Fruit fly (Drosophila melanogaster) whole organism, prepupa: Measurements from ENCODE around the gene PIG-T.
A peak's percentile ranks its signal among the peaks of the same experiment; 100 is the strongest.

ENCODE experiments used
- CG10631 ChIP-seq: fragments of 200-800 bp; sonication (Bioruptor generic); optimal IDR thresholded peaks from 2 replicates; lab custom pipeline; 2016; ENCODE audit warnings: missing biosample characterization, missing genetic modification characterization
- CG10669 ChIP-seq: fragments of 200-800 bp; sonication (Bioruptor generic); optimal IDR thresholded peaks from 3 replicates; lab custom pipeline; 2018; ENCODE audit warnings: missing biosample characterization, mild to moderate bottlenecking, missing genetic modification characterization, moderate library complexity
- CG11762 ChIP-seq: fragments of 200-800 bp; sonication (Bioruptor generic); optimal IDR thresholded peaks from 3 replicates; lab custom pipeline; 2016; ENCODE audit warnings: missing biosample characterization, missing genetic modification characterization; ENCODE audit not compliant: insufficient read depth
- CG15336 ChIP-seq: fragments of 200-800 bp; sonication (Bioruptor generic); IDR thresholded peaks from 2 replicates; pipeline ENCODE4 v1.3.6; 2022; ENCODE audit warnings: missing biosample characterization, missing genetic modification characterization
- CG1621 ChIP-seq: fragments of 200-800 bp; sonication (Bioruptor generic); optimal IDR thresholded peaks from 3 replicates; lab custom pipeline; 2018; ENCODE audit warnings: missing biosample characterization, mild to moderate bottlenecking, missing genetic modification characterization
- CG16779 ChIP-seq: fragments of 200-800 bp; sonication (Bioruptor generic); optimal IDR thresholded peaks from 3 replicates; lab custom pipeline; 2017; ENCODE audit warnings: missing biosample characterization, mild to moderate bottlenecking, missing genetic modification characterization
- CG3032 ChIP-seq: fragments of 200-800 bp; optimal IDR thresholded peaks from 2 replicates; lab custom pipeline; 2019; ENCODE audit warnings: missing biosample characterization, mild to moderate bottlenecking, missing genetic modification characterization, moderate library complexity
- CG31627 ChIP-seq: fragments of 200-800 bp; sonication (Bioruptor generic); optimal IDR thresholded peaks from 3 replicates; lab custom pipeline; 2016; ENCODE audit warnings: missing biosample characterization, missing genetic modification characterization
- CG32006 ChIP-seq: fragments of 200-800 bp; sonication (Bioruptor generic); optimal IDR thresholded peaks from 3 replicates; lab custom pipeline; 2017; ENCODE audit warnings: missing biosample characterization, mild to moderate bottlenecking, missing genetic modification characterization
- CG4318 ChIP-seq: fragments of 200-800 bp; sonication (Bioruptor generic); optimal IDR thresholded peaks from 3 replicates; lab custom pipeline; 2017; ENCODE audit warnings: missing biosample characterization, mild to moderate bottlenecking, missing genetic modification characterization
- CG6163 ChIP-seq: fragments of 200-800 bp; sonication (Bioruptor generic); IDR thresholded peaks from 3 replicates; pipeline ENCODE4 v1.3.6; 2022; ENCODE audit warnings: missing biosample characterization, missing genetic modification characterization
- CG6792 ChIP-seq: fragments of 200-800 bp; sonication (Bioruptor generic); optimal IDR thresholded peaks from 3 replicates; lab custom pipeline; 2016; ENCODE audit warnings: missing biosample characterization, missing genetic modification characterization
- CG6808 ChIP-seq: fragments of 200-800 bp; sonication (Bioruptor generic); optimal IDR thresholded peaks from 3 replicates; lab custom pipeline; 2017; ENCODE audit warnings: missing biosample characterization, missing genetic modification characterization, mild to moderate bottlenecking, moderate library complexity, missing genetic modification reagents
- CG6854 ChIP-seq: fragments of 200-800 bp; sonication (Bioruptor generic); optimal IDR thresholded peaks from 2 replicates; lab custom pipeline; 2017; ENCODE audit warnings: missing biosample characterization, mild to moderate bottlenecking, missing genetic modification characterization
- CG7368 ChIP-seq: fragments of 200-800 bp; sonication (Bioruptor generic); optimal IDR thresholded peaks from 3 replicates; lab custom pipeline; 2016; ENCODE audit warnings: missing biosample characterization, missing genetic modification characterization
- CG8119 ChIP-seq: fragments of 200-800 bp; sonication (Bioruptor generic); IDR thresholded peaks from 3 replicates; pipeline ENCODE4 v1.3.6; 2022; ENCODE audit warnings: missing biosample characterization, missing genetic modification characterization
- CG8319 ChIP-seq: fragments of 200-800 bp; sonication (Bioruptor generic); optimal IDR thresholded peaks from 3 replicates; lab custom pipeline; 2016; ENCODE audit warnings: missing biosample characterization, missing genetic modification characterization
- CG8632 ChIP-seq: fragments of 200-800 bp; sonication (Bioruptor generic); optimal IDR thresholded peaks from 3 replicates; lab custom pipeline; 2016; ENCODE audit warnings: missing biosample characterization, missing genetic modification characterization
- CG9139 ChIP-seq: fragments of 200-800 bp; sonication (Bioruptor generic); optimal IDR thresholded peaks from 3 replicates; lab custom pipeline; 2017; ENCODE audit warnings: missing biosample characterization, mild to moderate bottlenecking, missing genetic modification characterization
- Eip78C ChIP-seq: fragments of 200-800 bp; sonication (Bioruptor generic); peaks from one replicate; lab custom pipeline; 2016; ENCODE audit warnings: missing biosample characterization, missing genetic modification characterization
- Eip93F ChIP-seq: fragments of 200-800 bp; sonication (Bioruptor generic); optimal IDR thresholded peaks from 2 replicates; lab custom pipeline; 2016; ENCODE audit warnings: missing biosample characterization, mild to moderate bottlenecking, missing genetic modification characterization
- Gug ChIP-seq: fragments of 200-800 bp; sonication (Bioruptor generic); IDR thresholded peaks from 2 replicates; pipeline ENCODE4 v1.3.6; 2022; ENCODE audit warnings: missing biosample characterization, missing genetic modification characterization
- Hr38 ChIP-seq: sonication (Bioruptor generic); optimal IDR thresholded peaks from 2 replicates; lab custom pipeline; 2016; ENCODE audit warnings: missing biosample characterization, missing genetic modification characterization
- Hr39 ChIP-seq: fragments of 200-800 bp; sonication (Bioruptor generic); optimal IDR thresholded peaks from 2 replicates; lab custom pipeline; 2016; ENCODE audit warnings: missing biosample characterization, missing genetic modification characterization
- Sox102F ChIP-seq: fragments of 200-800 bp; sonication (Bioruptor generic); optimal IDR thresholded peaks from 2 replicates; lab custom pipeline; 2016; ENCODE audit warnings: missing biosample characterization, mild to moderate bottlenecking, missing genetic modification characterization
- Sox14 ChIP-seq: fragments of 200-800 bp; sonication (Bioruptor generic); optimal IDR thresholded peaks from 3 replicates; lab custom pipeline; 2016; ENCODE audit warnings: missing biosample characterization, missing genetic modification characterization
- Sox15 ChIP-seq: fragments of 200-800 bp; sonication (Bioruptor generic); optimal IDR thresholded peaks from 3 replicates; lab custom pipeline; 2016; ENCODE audit warnings: missing biosample characterization, missing genetic modification characterization
- acj6 ChIP-seq: fragments of 200-800 bp; sonication (Bioruptor generic); optimal IDR thresholded peaks from 3 replicates; lab custom pipeline; 2016; ENCODE audit warnings: missing biosample characterization, missing genetic modification characterization
- cyc ChIP-seq: fragments of 200-800 bp; sonication (Bioruptor generic); optimal IDR thresholded peaks from 3 replicates; lab custom pipeline; 2016; ENCODE audit warnings: missing biosample characterization, missing genetic modification characterization
- dac ChIP-seq: fragments of 200-800 bp; sonication (Bioruptor generic); optimal IDR thresholded peaks from 2 replicates; lab custom pipeline; 2017; ENCODE audit warnings: missing biosample characterization, mild to moderate bottlenecking, missing genetic modification characterization
- dsx ChIP-seq: fragments of 200-800 bp; optimal IDR thresholded peaks from 3 replicates; lab custom pipeline; 2019; ENCODE audit warnings: missing biosample characterization, mild to moderate bottlenecking, missing genetic modification characterization, moderate library complexity; ENCODE audit not compliant: poor library complexity, severe bottlenecking
- esn ChIP-seq: fragments of 200-800 bp; sonication (Bioruptor generic); optimal IDR thresholded peaks from 2 replicates; lab custom pipeline; 2016; ENCODE audit warnings: missing biosample characterization, mild to moderate bottlenecking, missing genetic modification characterization, moderate library complexity
- fd59A ChIP-seq: fragments of 200-800 bp; sonication (Bioruptor generic); optimal IDR thresholded peaks from 2 replicates; lab custom pipeline; 2017; ENCODE audit warnings: missing biosample characterization, mild to moderate bottlenecking, missing genetic modification characterization, missing genetic modification reagents
- fd85E ChIP-seq: fragments of 200-800 bp; sonication (Bioruptor generic); optimal IDR thresholded peaks from 3 replicates; lab custom pipeline; 2016; ENCODE audit warnings: missing biosample characterization, missing genetic modification characterization
- fkh ChIP-seq: fragments of 200-800 bp; sonication (Bioruptor generic); optimal IDR thresholded peaks from 3 replicates; lab custom pipeline; 2017; ENCODE audit warnings: missing biosample characterization, mild to moderate bottlenecking, missing genetic modification characterization, moderate library complexity
- net ChIP-seq: fragments of 200-800 bp; sonication (Bioruptor generic); optimal IDR thresholded peaks from 3 replicates; lab custom pipeline; 2016; ENCODE audit warnings: missing biosample characterization, missing genetic modification characterization
- pdm3 ChIP-seq: fragments of 200-800 bp; sonication (Bioruptor generic); optimal IDR thresholded peaks from 3 replicates; lab custom pipeline; 2016; ENCODE audit warnings: missing biosample characterization, missing genetic modification characterization
- ss ChIP-seq, 2 experiments: fragments of 200-800 bp; sonication (Bioruptor generic); optimal IDR thresholded peaks; 2 replicates in 1 of 2; 3 replicates in 1 of 2; lab custom pipeline; 2017 to 2018; ENCODE audit warnings: mild to moderate bottlenecking in 2 of 2, missing biosample characterization in 2 of 2, missing genetic modification characterization in 2 of 2, moderate library complexity in 1 of 2
- svp ChIP-seq: fragments of 200-800 bp; sonication (Bioruptor generic); peaks from one replicate; lab custom pipeline; 2016; ENCODE audit warnings: missing biosample characterization, missing genetic modification characterization
- topi ChIP-seq: fragments of 200-800 bp; sonication (Bioruptor generic); optimal IDR thresholded peaks from 3 replicates; lab custom pipeline; 2016; ENCODE audit warnings: missing biosample characterization, missing genetic modification characterization
- vri ChIP-seq: fragments of 200-800 bp; sonication (Bioruptor generic); optimal IDR thresholded peaks from 3 replicates; lab custom pipeline; 2016; ENCODE audit warnings: missing biosample characterization, mild to moderate bottlenecking, missing genetic modification characterization

The PIG-T gene

dm6 chrX:8444279-8444678, 37.2 kb upstream of the PIG-T start:
- no peak for TF ChIP-seq fd85E
- TF ChIP-seq CG4318: no peak
- TF ChIP-seq Sox14 (GFP tag; lab: Kevin White, UChicago): no peak
- no peak for TF ChIP-seq CG10669 (GFP tag; lab: Kevin White, UChicago)
- no peak for TF ChIP-seq fkh (GFP tag; lab: Kevin White, UChicago)
- TF ChIP-seq CG7368: no peak

dm6 chrX:8442912-8443311, 35.8 kb upstream of the PIG-T start:
- TF ChIP-seq dsx (GFP tag; lab: Kevin White, UChicago) (no peak), CG6792 (GFP tag; lab: Kevin White, UChicago) (no peak), dac (GFP tag; lab: Kevin White, UChicago) (no peak), CG10669 (GFP tag; lab: Kevin White, UChicago) (no peak), CG11762 (GFP tag; lab: Kevin White, UChicago) (no peak), CG8319 (GFP tag; lab: Kevin White, UChicago) (no peak), Hr38 (GFP tag; lab: Kevin White, UChicago) (no peak), CG6854 (GFP tag; lab: Kevin White, UChicago) (no peak), CG4318 (no peak), CG16779 (tag; lab: Kevin White, UChicago) (no peak), net (GFP tag; lab: Kevin White, UChicago) (no peak), topi (GFP tag; lab: Kevin White, UChicago) (no peak), ss (GFP tag; optimal IDR thresholded peaks at IDR 0.05; lab: Kevin White, UChicago) (no peak), svp (GFP tag; lab: Kevin White, UChicago) (no peak)

- no peak for TF ChIP-seq Sox102F (GFP tag; lab: Kevin White, UChicago)
- TF ChIP-seq cyc (GFP tag; lab: Kevin White, UChicago): no peak
- no peak for TF ChIP-seq CG11762 (GFP tag; lab: Kevin White, UChicago)
- TF ChIP-seq Eip93F (GFP tag; lab: Kevin White, UChicago): no peak
- TF ChIP-seq ss (GFP tag; optimal IDR thresholded peaks at IDR 0.05; lab: Kevin White, UChicago): no peak
- TF ChIP-seq esn (GFP tag; lab: Kevin White, UChicago): no peak
- TF ChIP-seq CG10631 (GFP tag; lab: Kevin White, UChicago): no peak
- TF ChIP-seq CG32006 (GFP tag; lab: Kevin White, UChicago): no peak
- TF ChIP-seq svp (GFP tag; lab: Kevin White, UChicago): no peak
Observed at dm6 chrX:8442161-8442560, 35.1 kb upstream of the PIG-T start, which contains the start of gene CG12123. TSS of gene CG12123 (minus strand) at chrX:8442348.

DNA sequence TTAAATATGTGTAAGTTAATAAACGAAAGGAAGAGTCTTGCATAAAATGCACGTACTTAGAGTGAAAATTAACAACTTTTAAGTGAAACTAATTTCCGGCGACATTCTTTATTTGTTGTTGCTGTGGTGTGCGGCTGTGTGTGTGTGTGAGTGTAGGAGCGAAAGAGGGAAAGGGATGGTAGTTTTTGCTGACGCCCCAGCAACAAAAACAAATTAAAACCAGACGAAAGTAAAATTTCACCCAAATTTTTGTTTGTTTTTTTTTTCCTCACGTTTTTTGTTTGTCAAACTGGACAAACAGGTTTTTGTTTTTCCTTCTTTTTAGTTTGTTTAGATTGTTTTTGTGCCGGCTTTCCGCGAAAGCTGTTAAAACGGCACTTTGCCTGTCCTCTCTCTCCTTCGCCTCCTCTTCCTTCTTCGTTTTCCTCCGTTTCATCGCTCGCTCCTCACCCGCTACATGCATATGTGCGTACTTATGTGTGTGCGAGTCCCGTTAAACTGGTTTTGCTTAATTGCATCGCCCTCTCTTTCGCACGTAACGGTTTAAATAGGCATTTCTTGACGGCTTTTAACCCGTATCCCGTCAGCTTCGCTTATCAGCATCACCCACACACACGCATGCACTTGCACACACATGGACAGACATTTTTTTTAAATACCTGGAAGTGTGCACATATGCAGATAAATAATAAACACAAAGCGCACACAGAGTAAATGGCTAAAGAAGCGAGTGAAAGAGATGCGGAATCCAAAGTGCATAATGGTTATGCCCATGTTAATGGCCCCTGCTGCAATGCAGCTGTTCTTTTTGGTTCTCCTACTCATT, 30.4 kb upstream of the PIG-T start, which contains the start of gene Miga:
TSS of gene Miga (minus strand) at position 536 of the 826 bp plus-strand sequence.
- peak; percentile 27 for TF ChIP-seq CG16779 (tag; lab: Kevin White, UChicago)
- peak; percentile 22 for TF ChIP-seq CG32006 (GFP tag; lab: Kevin White, UChicago)
- no peak for TF ChIP-seq CG8319 (GFP tag; lab: Kevin White, UChicago)
- no peak for TF ChIP-seq cyc (GFP tag; lab: Kevin White, UChicago)
- no peak for TF ChIP-seq CG31627 (GFP tag; lab: Kevin White, UChicago)
- peak; percentile 33 for TF ChIP-seq fkh (GFP tag; lab: Kevin White, UChicago)
- no peak for TF ChIP-seq pdm3 (GFP tag; lab: Kevin White, UChicago)
- TF ChIP-seq esn (GFP tag; lab: Kevin White, UChicago): no peak
- TF ChIP-seq fd59A (GFP tag; lab: Kevin White, UChicago): no peak
- no peak for TF ChIP-seq CG7368
- TF ChIP-seq CG6163 (GFP tag; lab: Robert Waterston, UW): 0 out of 3 replicates have a peak, but pooled peaks have one; percentile 26
- TF ChIP-seq CG8119 (GFP tag; lab: Robert Waterston, UW): no peak; the same call in 2 of the 3 replicates
- no peak for TF ChIP-seq CG4318
- no peak for TF ChIP-seq Gug (GFP tag; lab: Robert Waterston, UW)
- TF ChIP-seq CG8632 (GFP tag; lab: Kevin White, UChicago): no peak
- no peak for TF ChIP-seq Hr38 (GFP tag; lab: Kevin White, UChicago)
- peak; percentile 44 for TF ChIP-seq CG1621 (tag; lab: Kevin White, UChicago)
- TF ChIP-seq CG11762 (GFP tag; lab: Kevin White, UChicago): peak; percentile 11
- peak; percentile 33; the same call in 1 of the 2 replicates for TF ChIP-seq CG15336 (GFP tag; lab: Robert Waterston, UW)
- TF ChIP-seq Sox15 (GFP tag; lab: Kevin White, UChicago): no peak
- peak; percentile 18 for TF ChIP-seq CG6808
- peak; percentile 54 for TF ChIP-seq CG6854 (GFP tag; lab: Kevin White, UChicago)
- TF ChIP-seq Eip93F (GFP tag; lab: Kevin White, UChicago): no peak
- no peak for TF ChIP-seq acj6 (GFP tag; lab: Kevin White, UChicago)
- no peak for TF ChIP-seq Hr39
- TF ChIP-seq net (GFP tag; lab: Kevin White, UChicago): no peak
- TF ChIP-seq CG9139 (GFP tag; lab: Kevin White, UChicago): peak; percentile 35
- TF ChIP-seq Eip78C: peak; percentile 84
- TF ChIP-seq CG3032 (tag; lab: Kevin White, UChicago): peak; percentile 8
- TF ChIP-seq vri: no peak
